Worm (Caenorhabditis elegans) whole organism, L2 larva: ENCODE results near the gene best-15.

Experiments
- C34F6.9 ChIP-seq: fragments of 150-350 bp; optimal IDR thresholded peaks from 2 replicates; lab custom pipeline; 2014; ENCODE audit warnings: missing biosample characterization, missing genetic modification characterization
- F13H6.1 ChIP-seq: sonication (generic microtip); optimal IDR thresholded peaks from 2 replicates; lab custom pipeline; 2016; ENCODE audit warnings: missing genetic modification characterization, missing compliant biosample characterization
- R02D3.7 ChIP-seq: fragments of 150-350 bp; optimal IDR thresholded peaks from 2 replicates; lab custom pipeline; 2014; ENCODE audit warnings: missing biosample characterization, missing genetic modification characterization
- ZK546.5 ChIP-seq: sonication (generic microtip); optimal IDR thresholded peaks from 2 replicates; lab custom pipeline; 2017; ENCODE audit warnings: missing biosample characterization, missing genetic modification characterization
- aly-2 ChIP-seq: fragments of 150-350 bp; optimal IDR thresholded peaks from 2 replicates; lab custom pipeline; 2014; ENCODE audit warnings: missing biosample characterization, missing genetic modification characterization
- ama-1 ChIP-seq: fragments of 150-350 bp; optimal IDR thresholded peaks from 2 replicates; lab custom pipeline; 2018; ENCODE audit warnings: inconsistent platforms
- blmp-1 ChIP-seq: sonication (generic microtip); optimal IDR thresholded peaks from 2 replicates; lab custom pipeline; 2017; ENCODE audit warnings: missing genetic modification characterization, mild to moderate bottlenecking, missing compliant biosample characterization, antibody characterized with exemption, moderate library complexity; ENCODE audit not compliant: insufficient read depth
- ceh-16 ChIP-seq: fragments of 150-350 bp; optimal IDR thresholded peaks from 2 replicates; lab custom pipeline; 2014; ENCODE audit warnings: missing biosample characterization, missing genetic modification characterization
- ceh-82 ChIP-seq: fragments of 150-350 bp; optimal IDR thresholded peaks from 2 replicates; lab custom pipeline; 2014; ENCODE audit warnings: missing biosample characterization, missing genetic modification characterization
- crh-2 ChIP-seq: sonication (generic microtip); optimal IDR thresholded peaks from 2 replicates; lab custom pipeline; 2017; ENCODE audit warnings: missing biosample characterization, missing genetic modification characterization
- dmd-4 ChIP-seq: sonication (generic microtip); optimal IDR thresholded peaks from 2 replicates; lab custom pipeline; 2017; ENCODE audit warnings: missing biosample characterization, missing genetic modification characterization
- egl-27 ChIP-seq: sonication (generic microtip); optimal IDR thresholded peaks from 3 replicates; lab custom pipeline; 2017; ENCODE audit warnings: missing biosample characterization, missing genetic modification reagents, missing genetic modification characterization
- elt-3 ChIP-seq: sonication (generic microtip); optimal IDR thresholded peaks from 2 replicates; lab custom pipeline; 2017; ENCODE audit warnings: missing biosample characterization, missing genetic modification characterization
- gmeb-1 ChIP-seq: fragments of 150-350 bp; optimal IDR thresholded peaks from 2 replicates; lab custom pipeline; 2014; ENCODE audit warnings: missing biosample characterization, missing genetic modification characterization
- lin-39 ChIP-seq: fragments of 150-350 bp; optimal IDR thresholded peaks from 2 replicates; lab custom pipeline; 2014; ENCODE audit warnings: missing biosample characterization, missing genetic modification reagents, missing genetic modification characterization
- lsy-2 ChIP-seq, 2 experiments: fragments of 150-350 bp in 1 of 2; sonication (generic microtip) in 1 of 2; optimal IDR thresholded peaks; 2 replicates each; lab custom pipeline; 2014 to 2017; ENCODE audit warnings: missing biosample characterization in 2 of 2, missing genetic modification characterization in 2 of 2
- mab-5 ChIP-seq: fragments of 150-350 bp; optimal IDR thresholded peaks from 2 replicates; lab custom pipeline; 2014; ENCODE audit warnings: missing biosample characterization, missing genetic modification characterization
- mbf-1 ChIP-seq: sonication (generic microtip); optimal IDR thresholded peaks from 2 replicates; lab custom pipeline; 2017; ENCODE audit warnings: missing biosample characterization, missing genetic modification characterization
- mdl-1 ChIP-seq, 2 experiments: fragments of 150-350 bp in 1 of 2; sonication (generic microtip) in 1 of 2; optimal IDR thresholded peaks; 2 replicates each; lab custom pipeline; 2017; ENCODE audit warnings: missing biosample characterization in 2 of 2, missing genetic modification characterization in 2 of 2
- nhr-10 ChIP-seq: sonication (generic microtip); optimal IDR thresholded peaks from 2 replicates; lab custom pipeline; 2017; ENCODE audit warnings: missing biosample characterization, missing genetic modification characterization
- nhr-21 ChIP-seq: fragments of 150-350 bp; optimal IDR thresholded peaks from 2 replicates; lab custom pipeline; 2014; ENCODE audit warnings: missing biosample characterization, missing genetic modification characterization
- nhr-23 ChIP-seq: fragments of 150-350 bp; optimal IDR thresholded peaks from 2 replicates; lab custom pipeline; 2014; ENCODE audit warnings: missing biosample characterization, missing genetic modification reagents, missing genetic modification characterization
- nhr-237 ChIP-seq: fragments of 150-350 bp; optimal IDR thresholded peaks from 2 replicates; lab custom pipeline; 2014; ENCODE audit warnings: missing biosample characterization, missing genetic modification characterization
- nhr-25 ChIP-seq: fragments of 150-350 bp; sonication (generic microtip); optimal IDR thresholded peaks from 3 replicates; lab custom pipeline; 2014; ENCODE audit warnings: missing biosample characterization, missing genetic modification characterization
- nhr-6 ChIP-seq: fragments of 150-350 bp; optimal IDR thresholded peaks from 2 replicates; lab custom pipeline; 2014; ENCODE audit warnings: missing biosample characterization, missing genetic modification characterization
- peb-1 ChIP-seq: fragments of 150-350 bp; optimal IDR thresholded peaks from 2 replicates; lab custom pipeline; 2014; ENCODE audit warnings: missing biosample characterization, missing genetic modification characterization
- sem-4 ChIP-seq: fragments of 150-350 bp; optimal IDR thresholded peaks from 2 replicates; lab custom pipeline; 2014; ENCODE audit warnings: missing biosample characterization, missing genetic modification reagents, missing genetic modification characterization
- sma-9 ChIP-seq, 2 experiments: fragments of 150-350 bp in 1 of 2; sonication (generic microtip) in 1 of 2; optimal IDR thresholded peaks; 2 replicates each; lab custom pipeline; 2014 to 2016; ENCODE audit warnings: missing genetic modification characterization in 2 of 2, mild to moderate bottlenecking in 1 of 2, missing biosample characterization in 1 of 2, missing compliant biosample characterization in 1 of 2, missing genetic modification reagents in 1 of 2, moderate library complexity in 1 of 2
- snpc-4 ChIP-seq: fragments of 150-350 bp; optimal IDR thresholded peaks from 2 replicates; lab custom pipeline; 2014; ENCODE audit warnings: missing biosample characterization, missing genetic modification characterization
- unc-39 ChIP-seq: fragments of 150-350 bp; optimal IDR thresholded peaks from 2 replicates; lab custom pipeline; 2014; ENCODE audit warnings: missing biosample characterization, missing genetic modification characterization
- unc-55 ChIP-seq: fragments of 150-350 bp; sonication (generic microtip); optimal IDR thresholded peaks from 3 replicates; lab custom pipeline; 2014; ENCODE audit warnings: missing biosample characterization, missing genetic modification reagents, missing genetic modification characterization
- unc-62 ChIP-seq: fragments of 150-350 bp; optimal IDR thresholded peaks from 2 replicates; lab custom pipeline; 2014; ENCODE audit warnings: missing biosample characterization, missing genetic modification reagents, missing genetic modification characterization
- zag-1 ChIP-seq: fragments of 150-350 bp; optimal IDR thresholded peaks from 2 replicates; lab custom pipeline; 2014; ENCODE audit warnings: missing biosample characterization, missing genetic modification characterization
- ztf-11 ChIP-seq: sonication (generic microtip); optimal IDR thresholded peaks from 2 replicates; lab custom pipeline; 2017; ENCODE audit warnings: missing biosample characterization, missing genetic modification characterization
- ztf-4 ChIP-seq: fragments of 150-350 bp; optimal IDR thresholded peaks from 2 replicates; lab custom pipeline; 2014; ENCODE audit warnings: missing biosample characterization, missing genetic modification characterization

The best-15 gene

ce11 chrIV:10876844-10877243 lies 44.8 kb upstream of the best-15 start, which contains the start of gene fipr-14:
TSS of gene fipr-14 (plus strand) at chrIV:10877144.
- no peak for TF ChIP-seq egl-27 (tag; lab: Kevin White, UChicago)
- no peak for TF ChIP-seq ceh-82 (tag; lab: Kevin White, UChicago)
- TF ChIP-seq R02D3.7: no peak
- no peak for TF ChIP-seq unc-39 (tag; lab: Kevin White, UChicago)
- TF ChIP-seq elt-3 (tag; lab: Kevin White, UChicago): no peak
- no peak for TF ChIP-seq unc-55 (GFP tag; lab: Kevin White, UChicago)
- no peak for TF ChIP-seq dmd-4
- TF ChIP-seq C34F6.9 (tag; lab: Kevin White, UChicago): no peak
- TF ChIP-seq nhr-10 (tag; lab: Kevin White, UChicago): no peak
- no peak for TF ChIP-seq blmp-1
- TF ChIP-seq sma-9 (GFP tag; optimal IDR thresholded peaks at IDR 0.05; lab: Kevin White, UChicago): no peak
- TF ChIP-seq sma-9 (tag; optimal IDR thresholded peaks at IDR 0.05; lab: Kevin White, UChicago): no peak
- no peak for TF ChIP-seq gmeb-1 (tag; lab: Kevin White, UChicago)
- TF ChIP-seq lsy-2 (tag; optimal IDR thresholded peaks at IDR 0.05; lab: Kevin White, UChicago): no peak
- TF ChIP-seq nhr-25 (tag; lab: Kevin White, UChicago): no peak
- no peak for TF ChIP-seq mdl-1 (tag; optimal IDR thresholded peaks at IDR 0.05; lab: Kevin White, UChicago)
- TF ChIP-seq ztf-4: no peak
- TF ChIP-seq sem-4 (tag; lab: Kevin White, UChicago): no peak

- TF ChIP-seq ceh-82 (tag; lab: Kevin White, UChicago) (no peak), nhr-237 (tag; lab: Kevin White, UChicago) (no peak), elt-3 (tag; lab: Kevin White, UChicago) (no peak), unc-55 (GFP tag; lab: Kevin White, UChicago) (no peak), nhr-23 (tag; lab: Kevin White, UChicago) (no peak), F13H6.1 (tag; lab: Kevin White, UChicago) (no peak), crh-2 (no peak), nhr-6 (no peak), blmp-1 (no peak), ztf-11 (no peak), nhr-25 (tag; lab: Kevin White, UChicago) (no peak), mab-5 (tag; lab: Kevin White, UChicago) (no peak), peb-1 (tag; lab: Kevin White, UChicago) (no peak), nhr-21 (tag; lab: Kevin White, UChicago) (no peak)
Measured at ce11 chrIV:10874527-10874926, 42.5 kb upstream of the best-15 start, which contains the start of gene F13E9.12. TSS of gene F13E9.12 (minus strand) at chrIV:10874627.

- TF ChIP-seq unc-55 (GFP tag; lab: Kevin White, UChicago) (no peak), crh-2 (no peak), snpc-4 (tag; lab: Kevin White, UChicago) (no peak), lsy-2 (tag; optimal IDR thresholded peaks at IDR 0.05; lab: Kevin White, UChicago) (no peak), ZK546.5 (tag; lab: Kevin White, UChicago) (no peak), ztf-4 (no peak), ceh-16 (tag; lab: Kevin White, UChicago) (no peak)
- TF ChIP-seq, all 48 proteins: peak for 0
Measured at ce11 chrIV:10870158-10870557, 38.1 kb upstream of the best-15 start.

ce11 chrIV:10869642-10870041 lies 37.6 kb upstream of the best-15 start:
- TF ChIP-seq snpc-4 (tag; lab: Kevin White, UChicago) (no peak), dmd-4 (no peak), aly-2 (tag; lab: Kevin White, UChicago) (no peak)
- TF ChIP-seq, all 48 proteins: peak for 0

ce11 chrIV:10868629-10869251 lies 36.7 kb upstream of the best-15 start, which contains the start of gene F13E9.11:
TSS of gene F13E9.11 (minus strand) at chrIV:10869135.
- TF ChIP-seq nhr-23 (tag; lab: Kevin White, UChicago): no peak
- peak; percentile 12 for TF ChIP-seq unc-55 (GFP tag; lab: Kevin White, UChicago)
- TF ChIP-seq egl-27 (tag; lab: Kevin White, UChicago): no peak
- peak; percentile 5 for TF ChIP-seq C34F6.9 (tag; lab: Kevin White, UChicago)
- TF ChIP-seq lsy-2 (tag; optimal IDR thresholded peaks at IDR 0.05; lab: Kevin White, UChicago): peak in 1 of 2 experiments; percentile 19
- peak; percentile 61 for TF ChIP-seq zag-1 (tag; lab: Kevin White, UChicago)
- TF ChIP-seq mbf-1 (tag; lab: Kevin White, UChicago): no peak
- no peak for TF ChIP-seq unc-62 (GFP tag; lab: Kevin White, UChicago)
- TF ChIP-seq ama-1 (lab: Kevin White, UChicago): no peak
- no peak for TF ChIP-seq lin-39
- TF ChIP-seq, all 48 proteins: peak for 4
